Worm (Caenorhabditis elegans) whole organism, L4/young adult: ENCODE measurements around the gene M60.6.

Experiments
- W03F9.2 ChIP-seq: fragments of 150-350 bp; optimal IDR thresholded peaks from 2 replicates; lab custom pipeline; 2014; ENCODE audit warnings: missing biosample characterization, missing genetic modification characterization
- dao-5 ChIP-seq: sonication (generic microtip); optimal IDR thresholded peaks from 2 replicates; lab custom pipeline; 2016; ENCODE audit warnings: missing genotype, missing genetic modification characterization, moderate library complexity, missing compliant biosample characterization
- him-1 ChIP-seq: sonication (generic microtip); optimal IDR thresholded peaks from 2 replicates; lab custom pipeline; 2016; ENCODE audit warnings: missing genotype, missing genetic modification reagents, missing genetic modification characterization, missing compliant biosample characterization

Gene M60.6

DNA sequence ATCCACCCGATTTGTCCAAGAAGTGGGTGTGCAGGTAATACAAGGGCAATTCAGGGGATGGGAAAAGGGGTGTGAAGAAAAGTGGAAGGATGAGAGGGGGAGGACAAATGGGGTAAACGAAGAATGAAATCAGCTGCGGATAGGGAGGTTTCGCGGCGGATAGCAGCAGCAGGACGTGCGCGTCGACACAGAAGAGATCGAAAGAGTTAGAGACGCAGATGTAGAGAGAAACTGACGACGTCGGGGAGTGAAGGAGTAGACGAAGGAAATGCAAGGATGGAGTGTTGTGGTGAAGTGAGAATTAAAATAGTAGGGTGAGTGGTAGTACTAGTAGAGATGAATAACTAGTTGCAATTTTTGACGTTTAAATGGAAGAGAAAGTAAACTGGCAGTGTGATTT lies at the start of gene M60.6:
Gene M60.6, minus strand, starts transcription at position 166 of the 400 bp plus-strand sequence.
- no peak for TF ChIP-seq W03F9.2
- TF ChIP-seq dao-5: no peak
- TF ChIP-seq him-1 (tag; lab: Kevin White, UChicago): no peak

DNA sequence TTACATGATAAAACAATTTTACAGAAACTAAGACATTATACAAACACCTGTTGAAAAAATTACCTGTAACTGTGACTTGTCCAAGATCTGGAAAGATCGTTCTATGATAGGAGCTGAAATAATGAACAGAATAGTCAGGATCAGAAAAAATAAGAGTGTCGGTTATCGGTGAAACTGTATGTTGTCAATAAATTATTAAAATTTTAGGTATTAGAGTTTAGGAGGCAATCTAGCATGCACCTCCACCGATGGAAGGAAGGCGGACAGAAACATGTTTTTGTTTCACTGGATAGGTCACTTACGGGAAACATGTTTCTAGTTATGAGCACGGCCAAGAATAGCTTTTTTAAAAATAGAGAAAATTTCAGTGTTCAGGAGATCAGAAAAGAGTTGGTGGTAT lies 47.3 kb upstream of the M60.6 start, which contains the start of gene ced-13:
Gene ced-13, minus strand, starts transcription at position 101 of the 400 bp plus-strand sequence.
- TF ChIP-seq him-1 (tag; lab: Kevin White, UChicago) (no peak), W03F9.2 (no peak), dao-5 (no peak)

DNA sequence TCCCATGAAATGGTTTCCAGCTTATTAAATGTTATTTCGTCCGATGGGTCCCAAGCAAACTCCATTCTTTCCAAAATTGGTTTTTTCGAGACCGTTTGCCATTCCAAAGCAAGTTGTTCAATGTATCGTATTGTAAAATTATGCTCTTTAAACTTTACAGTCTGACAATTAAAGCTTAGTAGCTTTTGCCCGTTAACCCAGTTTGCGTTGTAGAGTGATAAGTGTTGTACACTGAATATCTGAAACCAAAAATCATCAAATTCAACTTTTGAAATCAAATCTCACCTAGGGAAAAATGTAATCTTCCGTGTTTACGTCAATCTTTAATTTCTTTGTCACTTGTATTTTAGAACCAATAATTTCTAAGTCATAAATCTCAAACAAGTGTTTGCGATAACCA lies 45.1 kb upstream of the M60.6 start:
- TF ChIP-seq him-1 (tag; lab: Kevin White, UChicago): no peak
- TF ChIP-seq dao-5: no peak
- no peak for TF ChIP-seq W03F9.2

DNA sequence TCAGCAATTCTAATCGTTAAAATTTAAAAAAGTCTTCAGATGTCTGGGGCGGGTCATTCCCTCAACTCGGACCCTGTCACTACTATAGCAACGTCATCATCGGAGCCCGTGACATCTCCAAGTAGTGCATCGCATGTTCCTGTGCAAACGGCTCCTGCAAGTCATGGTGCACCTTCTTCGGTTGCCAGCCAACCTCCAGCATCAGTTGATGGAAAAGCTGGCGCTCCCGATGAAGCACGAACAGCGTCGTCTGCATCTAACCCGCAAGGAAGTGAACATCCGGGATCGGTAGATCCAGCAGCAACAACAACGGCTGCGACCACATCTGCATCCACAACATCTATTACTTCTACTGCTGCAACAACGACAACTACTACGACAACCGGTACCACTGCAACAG lies 42.3 kb upstream of the M60.6 start, which contains the start of gene R09F10.3:
Gene R09F10.3, plus strand, starts transcription at position 40 of the 400 bp plus-strand sequence.
- no peak for TF ChIP-seq W03F9.2
- TF ChIP-seq dao-5: no peak

DNA sequence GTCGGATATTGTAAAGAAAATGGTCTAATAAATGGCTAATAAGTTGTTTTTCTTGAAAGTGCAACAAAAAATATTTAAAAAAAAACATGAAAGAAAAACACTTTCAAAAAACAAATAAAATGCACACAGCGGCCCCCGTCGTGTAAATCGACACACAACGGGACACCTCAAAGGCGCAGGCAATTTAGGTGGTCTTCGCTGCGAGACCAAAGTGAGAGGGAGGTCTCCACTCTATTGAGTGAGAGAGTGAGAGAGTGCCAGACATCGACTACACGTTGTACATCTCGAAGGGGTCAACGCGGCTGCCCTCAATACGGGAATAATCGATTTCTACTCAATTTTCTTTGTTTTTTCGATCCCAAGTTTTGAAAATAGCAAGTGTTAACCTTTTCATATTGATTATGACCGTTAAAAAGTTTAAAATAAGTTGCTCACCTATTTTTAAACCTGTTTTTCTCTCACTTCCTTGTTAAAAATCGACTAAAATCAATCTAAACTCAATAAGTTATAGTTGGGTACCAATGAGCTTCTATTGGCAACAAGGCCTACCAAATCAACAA lies 34.6 kb upstream of the M60.6 start, which contains the start of gene sec-16A.2:
Gene sec-16A.2, plus strand, starts transcription at position 510 of the 560 bp plus-strand sequence.
- no peak for TF ChIP-seq him-1 (tag; lab: Kevin White, UChicago)
- no peak for TF ChIP-seq dao-5
- TF ChIP-seq W03F9.2: no peak

DNA sequence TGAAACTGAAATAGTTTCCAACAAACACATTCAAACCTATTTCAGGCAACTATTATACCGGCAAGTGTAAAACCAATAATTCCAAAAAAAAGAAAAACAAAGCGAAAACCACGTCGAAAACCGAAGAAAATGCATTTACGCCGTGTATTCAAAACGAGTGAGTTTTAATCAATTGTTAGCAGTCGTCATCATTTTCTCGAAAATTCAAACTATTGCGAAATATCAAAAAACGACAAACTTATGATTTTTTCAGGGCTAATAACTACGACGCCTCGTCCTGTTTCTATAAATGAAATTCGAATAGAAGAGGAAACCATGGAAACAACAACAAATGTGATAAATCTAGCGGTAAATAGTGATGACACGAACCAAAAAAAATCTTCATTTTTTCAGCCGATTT lies 33.9 kb upstream of the M60.6 start:
- no peak for TF ChIP-seq him-1 (tag; lab: Kevin White, UChicago)
- TF ChIP-seq dao-5: no peak
- no peak for TF ChIP-seq W03F9.2

DNA sequence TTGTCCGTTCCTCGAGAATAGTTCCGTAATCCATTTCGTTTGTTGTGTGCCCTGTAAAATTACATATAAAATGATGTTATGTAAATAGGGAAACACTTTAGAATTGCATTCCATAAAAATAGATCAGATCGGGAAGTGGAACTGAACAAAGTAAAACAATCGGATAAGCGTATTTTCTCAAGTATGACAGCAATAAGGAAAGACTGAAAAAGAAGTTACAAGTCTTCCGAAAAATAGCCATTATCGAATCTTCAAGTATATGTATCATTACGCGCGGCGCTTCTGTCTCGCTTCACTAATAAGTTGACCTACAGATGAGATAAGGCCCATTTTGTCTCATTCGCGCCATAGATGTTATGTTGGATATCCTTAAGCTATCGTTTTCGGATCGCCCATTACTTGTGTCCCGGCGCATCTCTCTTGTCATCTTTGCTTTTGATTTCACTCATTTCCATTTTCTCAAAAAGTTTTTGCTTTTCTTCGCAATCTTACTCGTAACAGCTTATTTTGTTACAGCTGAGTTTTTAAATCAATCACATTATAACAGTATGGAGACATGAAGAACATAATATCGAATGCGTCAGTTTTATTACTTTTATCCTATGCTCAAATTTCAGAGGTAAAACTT lies 33.0 kb upstream of the M60.6 start, which contains the start of the genes fis-2 and F13B9.2:
Gene fis-2, minus strand, starts transcription at position 51 of the 628 bp plus-strand sequence.
Gene F13B9.2, plus strand, starts transcription at position 515 of the 628 bp plus-strand sequence.
- TF ChIP-seq dao-5 (no peak), W03F9.2 (no peak), him-1 (tag; lab: Kevin White, UChicago) (no peak)

DNA sequence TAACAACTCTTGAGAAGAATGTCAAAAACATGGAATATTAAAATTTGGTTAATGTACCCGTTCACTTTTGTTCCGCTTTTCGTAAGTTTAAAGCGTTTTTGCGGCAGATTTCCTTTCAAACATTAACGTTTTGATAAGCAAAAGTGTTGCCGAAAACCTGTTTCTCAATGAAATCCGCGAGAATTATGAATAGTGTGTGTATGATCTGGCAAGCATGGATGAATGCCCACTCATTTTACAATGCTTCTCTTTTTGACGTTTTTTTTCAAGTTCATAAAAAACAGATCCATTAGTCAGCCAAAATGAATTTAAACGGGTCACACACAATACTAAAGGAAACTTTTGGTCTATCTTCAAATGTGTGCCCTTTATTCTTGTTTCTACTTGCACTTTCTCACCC lies 31.7 kb upstream of the M60.6 start:
- no peak for TF ChIP-seq him-1 (tag; lab: Kevin White, UChicago)
- TF ChIP-seq W03F9.2: no peak
- no peak for TF ChIP-seq dao-5

DNA sequence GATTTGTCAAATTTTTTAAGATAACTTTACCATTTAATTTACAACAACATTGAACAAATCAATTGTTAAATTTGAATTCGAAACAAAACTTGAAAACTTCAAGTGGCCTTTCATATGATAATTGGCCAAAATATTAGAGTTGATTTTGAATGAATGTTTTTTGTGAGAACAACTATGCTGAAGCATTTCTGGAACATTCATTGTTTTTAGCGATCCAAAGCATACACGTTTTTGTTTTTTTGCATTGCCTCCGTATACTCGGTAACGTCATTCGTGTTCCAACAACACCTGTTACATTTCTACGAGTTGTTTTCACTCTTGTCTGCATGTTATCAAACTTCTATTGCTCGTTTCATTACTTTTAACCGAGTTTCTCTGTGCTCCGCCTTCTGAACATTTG lies 24.7 kb upstream of the M60.6 start:
- TF ChIP-seq dao-5 (no peak), W03F9.2 (no peak), him-1 (tag; lab: Kevin White, UChicago) (no peak)

DNA sequence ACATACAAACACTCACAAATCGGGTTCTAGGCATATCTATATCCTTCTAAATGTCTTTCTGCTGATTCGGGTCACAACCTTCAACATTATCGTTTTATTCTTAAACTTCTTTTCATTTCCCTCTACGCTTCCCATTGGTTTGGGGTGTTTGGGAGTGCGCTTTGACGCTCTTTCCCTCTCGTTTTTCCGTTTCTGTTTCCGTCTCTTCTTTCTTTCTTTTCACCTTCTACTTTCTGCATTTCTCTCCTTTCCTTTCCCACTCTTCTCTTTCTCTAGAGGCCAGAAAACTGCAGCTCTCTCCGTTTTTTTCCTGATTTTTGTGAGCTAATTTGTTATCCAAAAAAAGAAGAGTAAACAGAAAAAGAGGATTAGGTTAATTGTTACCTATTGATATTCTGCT lies 24.1 kb upstream of the M60.6 start:
- TF ChIP-seq him-1 (tag; lab: Kevin White, UChicago): no peak
- TF ChIP-seq dao-5: no peak
- no peak for TF ChIP-seq W03F9.2

DNA sequence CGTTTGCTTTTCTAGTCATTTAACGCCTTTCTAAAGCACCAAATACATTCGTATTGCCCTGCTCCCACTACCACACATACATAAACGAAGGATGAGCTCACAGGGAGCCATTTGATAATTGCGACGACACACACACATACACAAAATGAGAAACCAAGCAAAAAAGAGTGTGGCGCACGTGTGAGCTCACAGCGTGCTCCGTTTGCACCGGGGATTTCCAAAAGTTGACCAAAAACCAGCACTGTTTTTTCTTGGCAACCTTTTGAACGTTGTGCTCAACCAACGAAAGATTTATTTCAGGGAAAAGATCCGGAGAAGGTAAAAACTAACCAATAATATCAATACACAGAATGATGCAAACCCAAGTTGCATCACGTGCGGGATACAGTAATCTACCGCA lies 22.6 kb upstream of the M60.6 start, which contains the start of gene ksr-1:
Gene ksr-1, plus strand, starts transcription at position 301 of the 400 bp plus-strand sequence.
- TF ChIP-seq him-1 (tag; lab: Kevin White, UChicago) (no peak), dao-5 (no peak), W03F9.2 (no peak)

DNA sequence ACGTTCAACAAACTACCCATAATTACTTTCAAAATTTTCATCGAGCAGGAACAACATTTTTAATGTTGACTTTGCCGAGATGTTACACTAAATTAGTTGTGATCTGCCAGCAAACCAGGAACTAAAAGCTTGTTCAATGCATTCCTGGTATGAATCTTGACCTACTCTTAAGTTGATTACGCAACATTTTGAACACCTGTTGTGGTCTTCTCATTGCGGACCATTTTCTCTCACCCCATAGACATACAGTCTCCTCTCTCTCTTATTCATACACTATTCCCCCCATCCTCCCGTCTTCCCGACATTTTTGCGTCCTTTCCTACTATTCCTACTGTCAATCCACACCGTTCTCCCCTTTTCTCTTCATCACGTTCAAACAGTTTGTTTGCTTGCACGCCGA lies 21.2 kb upstream of the M60.6 start:
- TF ChIP-seq him-1 (tag; lab: Kevin White, UChicago) (no peak), dao-5 (no peak), W03F9.2 (no peak)

DNA sequence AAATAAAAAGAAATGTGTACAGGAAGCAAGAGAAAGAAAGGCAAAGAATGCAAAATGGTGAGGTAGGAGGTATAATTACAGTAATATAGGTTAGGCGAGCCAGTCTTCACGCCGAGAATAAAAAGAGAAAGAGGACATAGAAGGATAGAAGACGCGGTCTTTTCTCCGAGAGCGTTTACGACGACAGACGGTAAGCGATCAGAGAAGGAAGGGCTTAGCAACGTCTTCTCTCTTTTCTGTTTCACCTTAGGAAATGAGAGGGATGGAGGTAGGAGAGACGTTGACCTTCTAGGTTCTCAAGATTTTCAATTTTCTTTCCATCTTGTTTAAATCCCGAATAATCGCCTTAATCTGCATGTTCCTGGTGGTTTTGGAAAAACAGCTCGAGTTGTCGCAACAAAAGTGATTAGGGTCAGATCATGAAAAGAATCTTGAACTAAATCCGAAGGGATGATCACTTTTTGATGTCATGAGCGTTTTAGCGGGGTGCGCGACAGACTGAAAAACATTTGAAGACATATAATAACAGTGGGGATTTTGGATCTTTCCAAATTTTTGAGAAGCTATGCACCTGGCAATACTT lies 18.8 kb upstream of the M60.6 start, which contains the start of gene cutl-29:
Gene cutl-29, minus strand, starts transcription at position 51 of the 583 bp plus-strand sequence.
- TF ChIP-seq dao-5: no peak
- no peak for TF ChIP-seq him-1 (tag; lab: Kevin White, UChicago)
- no peak for TF ChIP-seq W03F9.2

DNA sequence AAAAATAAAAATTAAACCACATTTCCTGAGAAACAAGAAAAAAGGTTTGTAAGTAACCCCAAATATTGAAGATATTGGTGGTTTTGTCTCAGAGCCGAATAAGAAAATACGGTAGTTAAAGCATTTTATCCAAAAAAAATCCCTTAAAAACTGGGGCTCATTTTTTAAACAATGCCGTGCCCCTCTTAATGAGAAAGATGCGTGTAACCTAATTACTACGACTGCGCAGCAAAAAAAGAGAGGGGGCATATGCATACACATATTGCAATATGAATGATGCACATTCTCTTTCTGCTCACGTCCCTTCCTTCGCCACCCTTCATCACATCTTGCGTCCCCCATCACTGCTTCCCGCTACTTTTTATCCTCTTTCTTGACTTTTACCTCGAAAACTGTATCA lies 15.8 kb upstream of the M60.6 start:
- TF ChIP-seq W03F9.2 (no peak), dao-5 (no peak), him-1 (tag; lab: Kevin White, UChicago) (no peak)

DNA sequence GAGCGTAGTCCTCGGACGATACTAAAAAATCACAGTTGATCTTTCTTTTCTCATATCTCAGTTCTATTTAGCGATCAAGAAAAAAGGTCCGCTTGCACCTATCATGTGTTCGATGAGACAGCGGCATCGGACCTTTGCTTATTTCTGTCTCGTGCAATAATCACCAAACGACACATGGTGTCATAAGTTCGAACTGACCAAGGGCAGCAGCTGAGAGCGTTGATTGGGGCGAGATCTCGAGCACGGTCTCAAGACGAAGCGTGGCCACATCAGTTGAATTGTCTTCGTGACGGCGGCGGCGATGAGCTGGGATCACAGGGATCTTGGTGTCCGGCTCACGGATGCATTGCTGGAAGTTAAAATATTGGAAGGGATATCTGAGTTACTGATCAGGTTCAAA lies 10.5 kb upstream of the M60.6 start:
- no peak for TF ChIP-seq him-1 (tag; lab: Kevin White, UChicago)
- TF ChIP-seq W03F9.2: no peak
- no peak for TF ChIP-seq dao-5
